Worm (Caenorhabditis elegans) whole organism, L1 larva: ENCODE data around the gene gtf-2F1.

Experiments used
- C04F5.9 ChIP-seq: sonication (generic microtip); optimal IDR thresholded peaks from 2 replicates; lab custom pipeline; 2016; ENCODE audit warnings: missing genetic modification characterization, missing compliant biosample characterization
- C16A3.4 ChIP-seq: fragments of 150-350 bp; optimal IDR thresholded peaks from 2 replicates; lab custom pipeline; 2014; ENCODE audit warnings: missing biosample characterization, missing genetic modification characterization
- C34B4.2 ChIP-seq: sonication (generic microtip); optimal IDR thresholded peaks from 2 replicates; lab custom pipeline; 2017; ENCODE audit warnings: mild to moderate bottlenecking, missing genetic modification characterization, missing compliant biosample characterization
- F16B12.6 ChIP-seq: fragments of 150-350 bp; optimal IDR thresholded peaks from 2 replicates; lab custom pipeline; 2014; ENCODE audit warnings: missing biosample characterization, missing genetic modification characterization
- aha-1 ChIP-seq: fragments of 150-350 bp; optimal IDR thresholded peaks from 2 replicates; lab custom pipeline; 2014; ENCODE audit warnings: missing biosample characterization, missing genetic modification characterization
- alr-1 ChIP-seq: fragments of 200-800 bp; sonication (Bioruptor generic); optimal IDR thresholded peaks from 2 replicates; lab custom pipeline; 2018; ENCODE audit warnings: borderline replicate concordance, mild to moderate bottlenecking, missing genetic modification characterization, missing compliant biosample characterization
- ama-1 ChIP-seq: fragments of 150-350 bp; optimal IDR thresholded peaks from 2 replicates; lab custom pipeline; 2014
- blmp-1 ChIP-seq: fragments of 150-350 bp; optimal IDR thresholded peaks from 2 replicates; lab custom pipeline; 2014; ENCODE audit warnings: missing biosample characterization, missing genetic modification characterization
- ceh-90 ChIP-seq: sonication (generic microtip); optimal IDR thresholded peaks from 2 replicates; lab custom pipeline; 2016; ENCODE audit warnings: missing genetic modification characterization, missing compliant biosample characterization
- dpl-1 ChIP-seq, 3 experiments: fragments of 150-350 bp in 2 of 3; sonication (generic microtip) in 1 of 3; optimal IDR thresholded peaks; 2 replicates each; lab custom pipeline; 2014 to 2017; ENCODE audit warnings: missing biosample characterization in 3 of 3, missing genetic modification characterization in 3 of 3, missing genetic modification reagents in 3 of 3
- dsc-1 ChIP-seq: sonication (generic microtip); optimal IDR thresholded peaks from 2 replicates; lab custom pipeline; 2016; ENCODE audit warnings: mild to moderate bottlenecking, missing genetic modification characterization, missing compliant biosample characterization
- efl-1 ChIP-seq, 4 experiments: fragments of 150-350 bp; optimal IDR thresholded peaks in 3 of 4; peaks in 1 of 4; 1 replicate in 1 of 4; 2 replicates in 3 of 4; lab custom pipeline; 2014; ENCODE audit warnings: missing biosample characterization in 2 of 4, missing genetic modification characterization in 2 of 4, missing genetic modification reagents in 2 of 4
- egl-13 ChIP-seq: sonication (generic microtip); optimal IDR thresholded peaks from 2 replicates; lab custom pipeline; 2016; ENCODE audit warnings: missing genotype, missing genetic modification reagents, missing genetic modification characterization, missing compliant biosample characterization
- fkh-4 ChIP-seq: sonication (generic microtip); optimal IDR thresholded peaks from 2 replicates; lab custom pipeline; 2016; ENCODE audit warnings: missing compliant biosample characterization, missing genetic modification characterization, borderline replicate concordance
- fkh-8 ChIP-seq: sonication (generic microtip); optimal IDR thresholded peaks from 2 replicates; lab custom pipeline; 2016; ENCODE audit warnings: mild to moderate bottlenecking, missing genetic modification characterization, missing compliant biosample characterization
- grh-1 ChIP-seq: fragments of 200-800 bp; sonication (Bioruptor generic); IDR thresholded peaks from 2 replicates; pipeline ENCODE4 v1.3.6; 2022; ENCODE audit warnings: missing genetic modification reagents, missing genetic modification characterization, missing compliant biosample characterization
- irx-1 ChIP-seq: sonication (generic microtip); optimal IDR thresholded peaks from 2 replicates; lab custom pipeline; 2016; ENCODE audit warnings: missing genetic modification characterization, missing compliant biosample characterization
- isw-1 ChIP-seq: fragments of 200-800 bp; sonication (Bioruptor generic); IDR thresholded peaks from 2 replicates; pipeline ENCODE4 v1.3.6; 2022; ENCODE audit warnings: missing genetic modification characterization, missing compliant biosample characterization
- jun-1 ChIP-seq: fragments of 150-350 bp; optimal IDR thresholded peaks from 2 replicates; lab custom pipeline; 2014; ENCODE audit warnings: missing biosample characterization, missing genetic modification reagents, missing genetic modification characterization
- lin-13 ChIP-seq: fragments of 150-350 bp; optimal IDR thresholded peaks from 2 replicates; lab custom pipeline; 2014; ENCODE audit warnings: missing biosample characterization, missing genetic modification reagents, missing genetic modification characterization
- lin-35 ChIP-seq, 2 experiments: fragments of 150-350 bp; optimal IDR thresholded peaks; 2 replicates each; lab custom pipeline; 2014; ENCODE audit warnings: missing biosample characterization in 2 of 2, missing genetic modification characterization in 2 of 2, missing genetic modification reagents in 2 of 2
- lsy-2 ChIP-seq, 2 experiments: fragments of 150-350 bp; optimal IDR thresholded peaks; 2 replicates each; lab custom pipeline; 2014; ENCODE audit warnings: missing biosample characterization in 2 of 2, missing genetic modification characterization in 2 of 2
- mdl-1 ChIP-seq, 2 experiments: fragments of 150-350 bp; optimal IDR thresholded peaks; 2 replicates each; lab custom pipeline; 2014 to 2017; ENCODE audit warnings: missing biosample characterization in 2 of 2, missing genetic modification characterization in 2 of 2, inconsistent platforms in 1 of 2
- mep-1 ChIP-seq: fragments of 150-350 bp; optimal IDR thresholded peaks from 2 replicates; lab custom pipeline; 2014; ENCODE audit warnings: missing biosample characterization, missing genetic modification characterization
- nhr-71 ChIP-seq: sonication (generic microtip); optimal IDR thresholded peaks from 2 replicates; lab custom pipeline; 2016; ENCODE audit warnings: mild to moderate bottlenecking, missing genetic modification characterization, moderate library complexity, missing compliant biosample characterization
- nhr-76 ChIP-seq: sonication (generic microtip); optimal IDR thresholded peaks from 2 replicates; lab custom pipeline; 2017; ENCODE audit warnings: missing biosample characterization, missing genetic modification characterization
- nhr-77 ChIP-seq: fragments of 150-350 bp; optimal IDR thresholded peaks from 2 replicates; lab custom pipeline; 2014; ENCODE audit warnings: missing biosample characterization, missing genetic modification characterization
- nhr-84 ChIP-seq: sonication (generic microtip); optimal IDR thresholded peaks from 2 replicates; lab custom pipeline; 2017; ENCODE audit warnings: missing biosample characterization, missing genetic modification characterization
- nhr-90 ChIP-seq: sonication (generic microtip); optimal IDR thresholded peaks from 2 replicates; lab custom pipeline; 2016; ENCODE audit warnings: mild to moderate bottlenecking, missing genetic modification characterization, missing compliant biosample characterization; ENCODE audit not compliant: poor library complexity
- pax-3 ChIP-seq: fragments of 200-800 bp; sonication (Bioruptor generic); optimal IDR thresholded peaks from 2 replicates; lab custom pipeline; 2018; ENCODE audit warnings: mild to moderate bottlenecking, missing genetic modification characterization, moderate library complexity, missing compliant biosample characterization
- pqm-1 ChIP-seq: sonication (generic microtip); optimal IDR thresholded peaks from 3 replicates; lab custom pipeline; 2017; ENCODE audit warnings: missing biosample characterization, missing genetic modification characterization
- snpc-4 ChIP-seq: fragments of 150-350 bp; optimal IDR thresholded peaks from 2 replicates; lab custom pipeline; 2014; ENCODE audit warnings: missing biosample characterization, missing genetic modification characterization
- sup-37 ChIP-seq: fragments of 200-800 bp; sonication (Bioruptor generic); optimal IDR thresholded peaks from 2 replicates; lab custom pipeline; 2018; ENCODE audit warnings: mild to moderate bottlenecking, missing genetic modification characterization, missing compliant biosample characterization
- swsn-7 ChIP-seq: sonication (generic microtip); optimal IDR thresholded peaks from 2 replicates; lab custom pipeline; 2016; ENCODE audit warnings: missing genetic modification characterization, missing compliant biosample characterization
- tlp-1 ChIP-seq: fragments of 150-350 bp; optimal IDR thresholded peaks from 2 replicates; lab custom pipeline; 2014; ENCODE audit warnings: missing biosample characterization, missing genetic modification characterization
- unc-86 ChIP-seq: sonication (generic microtip); optimal IDR thresholded peaks from 2 replicates; lab custom pipeline; 2016; ENCODE audit warnings: missing genetic modification characterization, missing compliant biosample characterization
- unc-98 ChIP-seq: fragments of 200-800 bp; sonication (Bioruptor generic); IDR thresholded peaks from 2 replicates; pipeline ENCODE4 v1.3.6; 2022; ENCODE audit warnings: missing genetic modification characterization, missing compliant biosample characterization
- vab-15 ChIP-seq: sonication (generic microtip); optimal IDR thresholded peaks from 2 replicates; lab custom pipeline; 2017; ENCODE audit warnings: missing genotype, mild to moderate bottlenecking, missing genetic modification characterization, missing compliant biosample characterization
- xbp-1 ChIP-seq: sonication (generic microtip); optimal IDR thresholded peaks from 2 replicates; lab custom pipeline; 2016; ENCODE audit warnings: missing genetic modification characterization, missing compliant biosample characterization
- ztf-11 ChIP-seq, 2 experiments: sonication (generic microtip); optimal IDR thresholded peaks; 2 replicates each; lab custom pipeline; 2016 to 2017; ENCODE audit warnings: missing genetic modification characterization in 2 of 2, missing biosample characterization in 1 of 2, missing compliant biosample characterization in 1 of 2
- ztf-4 ChIP-seq: fragments of 150-350 bp; optimal IDR thresholded peaks from 2 replicates; lab custom pipeline; 2014; ENCODE audit warnings: missing biosample characterization, missing genetic modification characterization

Gene gtf-2F1

ce11 chrII:4322871-4323270 is 21.5 kb downstream of the gtf-2F1 start, which contains the start of gene H20J04.6 (continued):
- no peak for TF ChIP-seq nhr-84 (tag; lab: Kevin White, UChicago)
- peak; percentile 17 for TF ChIP-seq xbp-1
- no peak for TF ChIP-seq C34B4.2 (tag; lab: Kevin White, UChicago)
- no peak for TF ChIP-seq unc-98 (GFP tag; lab: Robert Waterston, UW)
- no peak for TF ChIP-seq jun-1 (tag; lab: Kevin White, UChicago)
- TF ChIP-seq mdl-1 (tag; optimal IDR thresholded peaks at IDR 0.05; lab: Kevin White, UChicago): no peak
- TF ChIP-seq fkh-8 (tag; lab: Kevin White, UChicago): no peak
- no peak for TF ChIP-seq nhr-76
- no peak for TF ChIP-seq alr-1 (tag; lab: Kevin White, UChicago)
- no peak for TF ChIP-seq C16A3.4
- TF ChIP-seq efl-1 (optimal IDR thresholded peaks at IDR 0.05; lab: Kevin White, UChicago): peak; percentile 23 to 52
- TF ChIP-seq efl-1 (GFP tag; optimal IDR thresholded peaks at IDR 0.05 in 1 of 2; lab: Kevin White, UChicago): peak; percentile 56 to 94
- no peak for TF ChIP-seq aha-1
- no peak for TF ChIP-seq ceh-90
- TF ChIP-seq blmp-1: peak; percentile 30
- peak; percentile 88 for TF ChIP-seq F16B12.6
- TF ChIP-seq dpl-1 (GFP tag; optimal IDR thresholded peaks at IDR 0.05; lab: Kevin White, UChicago): peak; percentile 24 to 60 (median 44)
- TF ChIP-seq nhr-90 (tag; lab: Kevin White, UChicago): peak; percentile 16
- no peak for TF ChIP-seq nhr-71 (tag; lab: Kevin White, UChicago)
- TF ChIP-seq ztf-11 (tag; optimal IDR thresholded peaks at IDR 0.05; lab: Kevin White, UChicago): no peak
- TF ChIP-seq snpc-4 (tag; lab: Kevin White, UChicago): no peak
- TF ChIP-seq unc-86 (tag; lab: Kevin White, UChicago): peak; percentile 7
- TF ChIP-seq tlp-1 (tag; lab: Kevin White, UChicago): no peak
- peak; percentile 13 to 30 for TF ChIP-seq lin-35 (GFP tag; optimal IDR thresholded peaks at IDR 0.05; lab: Kevin White, UChicago)
- no peak for TF ChIP-seq lin-13 (GFP tag; lab: Kevin White, UChicago)
- TF ChIP-seq fkh-4 (tag; lab: Kevin White, UChicago): no peak
- TF ChIP-seq swsn-7 (tag; lab: Kevin White, UChicago): peak; percentile 34
- TF ChIP-seq isw-1 (GFP tag; lab: Robert Waterston, UW): no peak
- TF ChIP-seq nhr-77: no peak
- TF ChIP-seq pax-3 (tag; lab: Kevin White, UChicago): no peak
- TF ChIP-seq irx-1 (tag; lab: Kevin White, UChicago): peak; percentile 3
- TF ChIP-seq lsy-2 (tag; optimal IDR thresholded peaks at IDR 0.05; lab: Kevin White, UChicago): peak; percentile 48
- peak; percentile 16 for TF ChIP-seq dsc-1 (tag; lab: Kevin White, UChicago)
- TF ChIP-seq grh-1 (GFP tag; lab: Robert Waterston, UW): no peak
- TF ChIP-seq ama-1 (lab: Kevin White, UChicago): no peak
- TF ChIP-seq C04F5.9 (tag; lab: Kevin White, UChicago): peak; percentile 29
- no peak for TF ChIP-seq egl-13 (tag; lab: Kevin White, UChicago)
- TF ChIP-seq pqm-1 (tag; lab: Kevin White, UChicago): no peak
- TF ChIP-seq mep-1: peak; percentile 47
- TF ChIP-seq vab-15 (tag; lab: Kevin White, UChicago): no peak
- no peak for TF ChIP-seq ztf-4 (tag; lab: Kevin White, UChicago)

- no peak for TF ChIP-seq efl-1 (optimal IDR thresholded peaks at IDR 0.05; lab: Kevin White, UChicago)
- peak in 1 of 2 experiments; percentile 21 for TF ChIP-seq efl-1 (GFP tag; optimal IDR thresholded peaks at IDR 0.05 in 1 of 2; lab: Kevin White, UChicago)
- TF ChIP-seq unc-86 (tag; lab: Kevin White, UChicago): no peak
Measured at ce11 chrII:4324061-4324460, 22.7 kb downstream of the gtf-2F1 start, which contains the start of gene mog-2. mog-2 (plus strand) TSS chrII:4324361.

ce11 chrII:4326420-4326819 is 25.0 kb downstream of the gtf-2F1 start, which contains the start of gene pfd-2:
pfd-2 (plus strand) TSS chrII:4326720.
- no peak for TF ChIP-seq sup-37 (GFP tag; lab: Kevin White, UChicago)
